Worm (Caenorhabditis elegans) whole organism, young adult: ENCODE results near the gene C40H1.3.

Experiments used
- B0035.1 ChIP-seq: sonication (generic microtip); optimal IDR thresholded peaks from 2 replicates; lab custom pipeline; 2016; ENCODE audit warnings: missing genetic modification characterization, mild to moderate bottlenecking, missing compliant biosample characterization, missing genotype, missing genetic modification reagents
- B0336.3 ChIP-seq: fragments of 200-800 bp; sonication (Bioruptor generic); IDR thresholded peaks from 2 replicates; pipeline ENCODE4 v1.3.6; 2022; ENCODE audit warnings: missing genetic modification characterization, missing compliant biosample characterization
- F10E7.11 ChIP-seq: sonication (generic microtip); optimal IDR thresholded peaks from 2 replicates; lab custom pipeline; 2017; ENCODE audit warnings: mild to moderate bottlenecking, missing genetic modification characterization, moderate library complexity, missing compliant biosample characterization
- F57A8.1 ChIP-seq: fragments of 200-800 bp; sonication (Bioruptor generic); optimal IDR thresholded peaks from 2 replicates; lab custom pipeline; 2018; ENCODE audit warnings: mild to moderate bottlenecking, missing genetic modification characterization, moderate library complexity, missing compliant biosample characterization
- K11D2.4 ChIP-seq: fragments of 200-800 bp; sonication (Bioruptor generic); IDR thresholded peaks from 2 replicates; pipeline ENCODE4 v1.3.6; 2022; ENCODE audit warnings: missing genetic modification reagents, missing genetic modification characterization, missing compliant biosample characterization
- Y79H2A.3 ChIP-seq: fragments of 200-800 bp; sonication (Bioruptor generic); conservative IDR thresholded peaks from 2 replicates; pipeline ENCODE4 v1.3.6; 2022; ENCODE audit warnings: missing genetic modification reagents, missing genetic modification characterization, missing compliant biosample characterization
- ZK185.1 ChIP-seq: sonication (generic microtip); optimal IDR thresholded peaks from 2 replicates; lab custom pipeline; 2016; ENCODE audit warnings: mild to moderate bottlenecking, missing genetic modification characterization, missing compliant biosample characterization; ENCODE audit not compliant: poor library complexity, severe bottlenecking
- atf-7 ChIP-seq: sonication (generic microtip); optimal IDR thresholded peaks from 2 replicates; lab custom pipeline; 2017; ENCODE audit warnings: mild to moderate bottlenecking, missing genetic modification characterization, missing compliant biosample characterization
- ceh-27 ChIP-seq: fragments of 200-800 bp; sonication (Bioruptor generic); optimal IDR thresholded peaks from 2 replicates; lab custom pipeline; 2018; ENCODE audit warnings: mild to moderate bottlenecking, missing genetic modification characterization, moderate library complexity, missing compliant biosample characterization
- ceh-58 ChIP-seq: fragments of 200-800 bp; sonication (Bioruptor generic); IDR thresholded peaks from 2 replicates; pipeline ENCODE4 v1.3.6; 2022; ENCODE audit warnings: missing genetic modification characterization, missing compliant biosample characterization
- dox-1 ChIP-seq: fragments of 200-800 bp; sonication (Bioruptor generic); IDR thresholded peaks from 2 replicates; pipeline ENCODE4 v1.3.6; 2022; ENCODE audit warnings: missing genetic modification reagents, missing genetic modification characterization, missing compliant biosample characterization
- egl-44 ChIP-seq: fragments of 200-800 bp; sonication (Bioruptor generic); IDR thresholded peaks from 2 replicates; pipeline ENCODE4 v1.3.6; 2022; ENCODE audit warnings: missing genetic modification reagents, missing genetic modification characterization, missing compliant biosample characterization
- ets-4 ChIP-seq: fragments of 200-800 bp; sonication (Bioruptor generic); optimal IDR thresholded peaks from 2 replicates; lab custom pipeline; 2018; ENCODE audit warnings: mild to moderate bottlenecking, missing genetic modification characterization, missing compliant biosample characterization
- fkh-3 ChIP-seq: sonication (generic microtip); optimal IDR thresholded peaks from 2 replicates; lab custom pipeline; 2016; ENCODE audit warnings: mild to moderate bottlenecking, missing genetic modification characterization, missing compliant biosample characterization
- gei-17 ChIP-seq: fragments of 200-800 bp; sonication (Bioruptor generic); optimal IDR thresholded peaks from 2 replicates; lab custom pipeline; 2018; ENCODE audit warnings: mild to moderate bottlenecking, missing genetic modification characterization, missing compliant biosample characterization
- hmg-1.2 ChIP-seq: fragments of 200-800 bp; sonication (Bioruptor generic); IDR thresholded peaks from 2 replicates; pipeline ENCODE4 v1.3.6; 2022; ENCODE audit warnings: missing genetic modification reagents, missing genetic modification characterization, missing compliant biosample characterization
- let-607 ChIP-seq, 2 experiments: fragments of 200-800 bp in 1 of 2; sonication (Bioruptor generic) in 1 of 2; sonication (generic microtip) in 1 of 2; optimal IDR thresholded peaks; 2 replicates each; lab custom pipeline; 2016 to 2018; ENCODE audit warnings: mild to moderate bottlenecking in 2 of 2, missing compliant biosample characterization in 2 of 2, missing genetic modification characterization in 2 of 2, moderate library complexity in 2 of 2, missing genotype in 1 of 2
- lin-35 ChIP-seq, 3 experiments: fragments of 150-350 bp in 2 of 3; sonication (generic microtip) in 1 of 3; optimal IDR thresholded peaks; 2 replicates each; lab custom pipeline; 2014 to 2018; ENCODE audit warnings: missing biosample characterization in 3 of 3, missing genetic modification characterization in 3 of 3, missing genetic modification reagents in 3 of 3
- lsl-1 ChIP-seq: fragments of 200-800 bp; sonication (Bioruptor generic); optimal IDR thresholded peaks from 2 replicates; lab custom pipeline; 2018; ENCODE audit warnings: mild to moderate bottlenecking, missing genetic modification characterization, moderate library complexity, missing compliant biosample characterization
- mcd-1 ChIP-seq: fragments of 200-800 bp; sonication (Bioruptor generic); IDR thresholded peaks from 2 replicates; pipeline ENCODE4 v1.3.6; 2022; ENCODE audit warnings: missing genetic modification reagents, missing genetic modification characterization, missing compliant biosample characterization
- nfya-2 ChIP-seq: fragments of 200-800 bp; sonication (Bioruptor generic); IDR thresholded peaks from 2 replicates; pipeline ENCODE4 v1.3.6; 2022; ENCODE audit warnings: missing genetic modification reagents, missing genetic modification characterization, missing compliant biosample characterization
- nfyb-1 ChIP-seq: fragments of 200-800 bp; sonication (Bioruptor generic); IDR thresholded peaks from 2 replicates; pipeline ENCODE4 v1.3.6; 2022; ENCODE audit warnings: missing genetic modification reagents, missing genetic modification characterization, missing compliant biosample characterization
- nhr-120 ChIP-seq: fragments of 200-800 bp; sonication (Bioruptor generic); IDR thresholded peaks from 2 replicates; pipeline ENCODE4 v1.3.6; 2022; ENCODE audit warnings: missing genetic modification characterization, missing compliant biosample characterization
- nhr-27 ChIP-seq: fragments of 200-800 bp; sonication (Bioruptor generic); optimal IDR thresholded peaks from 2 replicates; lab custom pipeline; 2018; ENCODE audit warnings: mild to moderate bottlenecking, missing genetic modification characterization, moderate library complexity, missing compliant biosample characterization
- nhr-80 ChIP-seq: sonication (generic microtip); optimal IDR thresholded peaks from 2 replicates; lab custom pipeline; 2016; ENCODE audit warnings: missing genetic modification characterization, missing compliant biosample characterization
- pha-4 ChIP-seq: fragments of 150-350 bp; sonication (generic microtip); optimal IDR thresholded peaks from 2 replicates; lab custom pipeline; 2014; ENCODE audit warnings: missing biosample characterization, missing genetic modification reagents, missing genetic modification characterization
- rec-8 ChIP-seq, 2 experiments: sonication (generic microtip); optimal IDR thresholded peaks; 2 replicates each; lab custom pipeline; 2016; ENCODE audit warnings: mild to moderate bottlenecking in 2 of 2, missing genetic modification characterization in 2 of 2, missing genetic modification reagents in 2 of 2, missing genotype in 2 of 2, missing biosample characterization in 1 of 2, missing compliant biosample characterization in 1 of 2, moderate library complexity in 1 of 2
- snpc-4 ChIP-seq, 5 experiments: fragments of 150-350 bp in 1 of 5; sonication (generic microtip) in 4 of 5; optimal IDR thresholded peaks; 2 replicates each; lab custom pipeline; 2014 to 2018; ENCODE audit warnings: missing genetic modification characterization in 5 of 5, missing biosample characterization in 3 of 5, antibody characterized with exemption in 2 of 5, mild to moderate bottlenecking in 2 of 5, missing compliant biosample characterization in 2 of 5, missing genotype in 2 of 5, moderate library complexity in 2 of 5, missing genetic modification reagents in 1 of 5
- tbp1 ChIP-seq: fragments of 200-800 bp; sonication (Bioruptor generic); optimal IDR thresholded peaks from 2 replicates; lab custom pipeline; 2018; ENCODE audit warnings: mild to moderate bottlenecking, missing genetic modification characterization, missing compliant biosample characterization
- unc-62 ChIP-seq: fragments of 150-350 bp; optimal IDR thresholded peaks from 2 replicates; lab custom pipeline; 2014; ENCODE audit warnings: missing biosample characterization, missing genetic modification reagents, missing genetic modification characterization
- zfh-2 ChIP-seq: fragments of 200-800 bp; sonication (Bioruptor generic); conservative IDR thresholded peaks from 2 replicates; pipeline ENCODE4 v1.3.6; 2022; ENCODE audit warnings: missing genetic modification reagents, missing genetic modification characterization, missing compliant biosample characterization
- zim-3 ChIP-seq: sonication (generic microtip); optimal IDR thresholded peaks from 2 replicates; lab custom pipeline; 2017; ENCODE audit warnings: mild to moderate bottlenecking, missing genetic modification characterization, moderate library complexity, missing compliant biosample characterization
- ztf-22 ChIP-seq: fragments of 200-800 bp; sonication (Bioruptor generic); optimal IDR thresholded peaks from 2 replicates; lab custom pipeline; 2018; ENCODE audit warnings: mild to moderate bottlenecking, missing genetic modification characterization, moderate library complexity, missing compliant biosample characterization

C40H1.3 gene

DNA sequence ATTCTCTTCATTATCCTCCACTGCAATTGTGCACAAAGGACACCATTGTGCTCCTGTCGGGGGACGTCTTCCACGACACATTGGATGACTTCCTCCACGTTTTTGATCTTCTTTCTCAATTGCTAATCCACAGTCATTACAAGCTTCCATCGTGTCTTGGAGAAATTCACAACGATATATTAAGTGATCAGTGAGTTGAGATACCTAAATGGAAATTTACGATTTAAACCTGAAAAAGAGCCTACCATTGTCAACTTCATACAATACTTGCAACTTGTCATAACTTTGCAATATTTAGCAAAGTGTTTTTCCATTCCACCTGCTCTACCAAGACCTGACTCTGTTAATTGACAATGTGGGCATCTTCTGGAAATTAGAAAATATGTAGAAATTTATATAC, 1.3 kb downstream of the C40H1.3 start (continued):
- TF ChIP-seq lsl-1 = no peak
- no peak for TF ChIP-seq F57A8.1 (GFP tag; lab: Kevin White, UChicago)

DNA sequence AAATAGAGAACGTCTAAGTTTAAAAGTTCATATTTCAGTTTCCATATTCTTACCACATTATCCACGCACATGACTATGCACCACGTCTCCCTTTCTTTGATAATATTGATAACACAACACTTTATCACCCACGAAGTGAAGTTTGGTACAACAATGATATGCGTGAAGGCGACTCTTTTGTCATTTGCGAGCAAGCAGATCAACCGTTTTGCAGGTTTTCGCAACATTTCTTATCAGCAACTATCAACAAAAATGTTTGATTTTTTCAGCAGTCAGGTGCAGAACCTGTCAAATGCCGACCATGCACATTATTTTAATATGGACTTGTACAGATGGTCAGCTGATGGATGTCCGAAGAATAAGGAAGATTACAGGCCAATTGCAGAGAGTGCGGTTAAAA, 2.6 kb downstream of the C40H1.3 start:
- TF ChIP-seq fkh-3 (tag; lab: Kevin White, UChicago) (no peak), mcd-1 (GFP tag; lab: Robert Waterston, UW) (no peak), ets-4 (GFP tag; lab: Kevin White, UChicago) (peak; percentile 76), hmg-1.2 (no peak), atf-7 (tag; lab: Kevin White, UChicago) (peak; percentile 61), pha-4 (tag; lab: Kevin White, UChicago) (peak; percentile 52), B0035.1 (tag; lab: Kevin White, UChicago) (no peak), nfyb-1 (GFP tag; lab: Robert Waterston, UW) (0 out of 2 replicates have a peak, but pooled peaks have one; percentile 52), F10E7.11 (tag; lab: Kevin White, UChicago) (no peak), B0336.3 (GFP tag; lab: Robert Waterston, UW) (no peak), tbp1 (GFP tag; lab: Kevin White, UChicago) (peak; percentile 22), Y79H2A.3 (no peak), gei-17 (GFP tag; lab: Kevin White, UChicago) (no peak), nhr-80 (tag; lab: Kevin White, UChicago) (peak; percentile 98), snpc-4 (GFP tag; optimal IDR thresholded peaks at IDR 0.05; lab: Kevin White, UChicago) (no peak), snpc-4 (tag; optimal IDR thresholded peaks at IDR 0.05; lab: Kevin White, UChicago) (no peak), ceh-27 (GFP tag; lab: Kevin White, UChicago) (no peak), dox-1 (GFP tag; lab: Robert Waterston, UW) (peak; percentile 65), nhr-120 (GFP tag; lab: Robert Waterston, UW) (no peak), nfya-2 (GFP tag; lab: Robert Waterston, UW) (no peak), ztf-22 (GFP tag; lab: Kevin White, UChicago) (peak; percentile 47), unc-62 (peak; percentile 12), let-607 (tag; optimal IDR thresholded peaks at IDR 0.05; lab: Kevin White, UChicago) (peak; percentile 41 to 51)
- TF ChIP-seq, all 124 proteins: peak for 10

- TF ChIP-seq nhr-27 (no peak), nhr-80 (tag; lab: Kevin White, UChicago) (peak; percentile 38), pha-4 (tag; lab: Kevin White, UChicago) (no peak), egl-44 (no peak), zfh-2 (GFP tag; lab: Robert Waterston, UW) (no peak), F10E7.11 (tag; lab: Kevin White, UChicago) (no peak), K11D2.4 (no peak)
- TF ChIP-seq, all 124 proteins: peak for 1
These were observed 4.4 kb downstream of the C40H1.3 start, which contains the start of gene C40H1.7 for ce11 chrIII:9324724-9325123. Gene C40H1.7 (plus strand): TSS chrIII:9325024.

DNA sequence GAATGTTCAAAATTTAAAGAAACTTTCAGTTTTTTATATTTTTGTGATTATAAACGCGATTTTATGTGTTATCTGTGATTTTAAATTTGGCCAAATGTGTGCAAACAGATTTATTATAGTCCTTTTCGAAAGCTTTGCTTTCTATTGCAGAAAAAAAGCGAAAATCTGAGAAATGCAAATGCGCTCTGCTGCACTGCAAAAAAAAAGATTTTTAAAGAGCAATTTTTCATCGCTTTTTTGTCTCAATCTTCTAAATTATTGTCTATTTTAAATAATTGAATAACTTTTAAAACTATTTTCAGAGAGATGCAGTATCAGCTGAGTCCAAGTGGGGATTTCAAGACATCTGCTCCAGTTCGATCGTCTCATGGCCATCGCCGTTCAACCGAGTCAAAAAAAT, 7.2 kb downstream of the C40H1.3 start, which contains the start of gene cpb-1:
Gene cpb-1 (plus strand): TSS at position 301 of the 400 bp plus-strand sequence.
- TF ChIP-seq zim-3 (tag; lab: Kevin White, UChicago) (no peak), ZK185.1 (no peak), rec-8 (tag; optimal IDR thresholded peaks at IDR 0.05; lab: Kevin White, UChicago) (no peak), lin-35 (GFP tag; optimal IDR thresholded peaks at IDR 0.05; lab: Kevin White, UChicago) (no peak), ceh-58 (no peak)
